Worm (Caenorhabditis elegans): ENCODE data around the gene srj-1.

DNA sequence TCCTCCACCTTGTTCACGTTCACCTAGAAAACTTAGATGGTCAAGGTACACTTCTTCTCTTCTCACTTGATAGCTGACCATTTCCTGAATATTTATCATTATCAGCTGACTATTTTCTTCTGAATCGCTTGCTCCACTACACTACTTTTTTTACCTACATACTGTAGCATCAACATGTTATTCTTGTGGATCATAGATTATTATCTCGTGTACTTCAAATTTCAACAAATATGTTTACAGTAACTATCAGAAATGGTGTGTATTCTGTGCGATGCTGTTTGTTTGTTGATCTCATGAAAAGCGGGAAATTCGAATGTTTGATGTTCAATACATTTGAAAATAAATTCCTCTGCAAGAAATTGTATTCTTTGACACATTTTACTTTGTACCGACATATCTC is 48.3 kb downstream of the srj-1 start, which contains the start of gene ZK822.10:
- no peak for TF ChIP-seq mml-1 (tag; optimal IDR thresholded peaks at IDR 0.05)
- TF ChIP-seq nhr-237 (tag; optimal IDR thresholded peaks at IDR 0.05) = no peak
- TF ChIP-seq ztf-11 (tag; optimal IDR thresholded peaks at IDR 0.05) = no peak
- no peak for TF ChIP-seq nhr-12 (tag; optimal IDR thresholded peaks at IDR 0.05)
- no peak for TF ChIP-seq ceh-82 (tag; optimal IDR thresholded peaks at IDR 0.05)
- TF ChIP-seq unc-62 (GFP tag; optimal IDR thresholded peaks at IDR 0.05) = no peak
- peak; percentile 88 for TF ChIP-seq pha-4 (tag; optimal IDR thresholded peaks at IDR 0.05)
- no peak for TF ChIP-seq R02D3.7 (tag; optimal IDR thresholded peaks at IDR 0.05)
- TF ChIP-seq ama-1 (optimal IDR thresholded peaks at IDR 0.05) = no peak
- TF ChIP-seq nhr-76 (tag; optimal IDR thresholded peaks at IDR 0.05) = no peak
- TF ChIP-seq snpc-4 (tag; optimal IDR thresholded peaks at IDR 0.05) = no peak
- TF ChIP-seq nhr-28 (tag; optimal IDR thresholded peaks at IDR 0.05) = no peak
- TF ChIP-seq tbx-2 (tag; optimal IDR thresholded peaks at IDR 0.05) = no peak
